Worm (Caenorhabditis elegans): ENCODE results near the gene pqn-42.

DNA sequence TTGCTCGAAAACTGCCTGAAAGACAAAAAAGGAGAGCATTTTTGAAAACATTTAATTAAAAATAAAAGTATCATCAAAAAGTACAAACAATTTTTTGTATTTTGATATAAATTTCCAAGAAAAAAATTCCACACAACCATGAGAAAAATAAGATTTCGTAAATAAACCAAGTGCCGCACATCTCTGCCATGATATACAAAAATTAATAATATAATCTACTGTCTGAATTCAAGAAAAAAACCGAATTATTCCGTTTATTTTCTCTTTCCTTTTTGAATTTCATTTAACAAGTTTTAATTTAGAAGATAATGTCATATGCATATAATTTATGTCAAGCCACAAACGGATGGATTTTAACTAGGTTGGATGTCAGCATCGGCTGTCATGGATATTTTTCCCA is 36.9 kb downstream of the pqn-42 start, which contains the start of gene F42G2.2:
- no peak for TF ChIP-seq dao-5 (tag; optimal IDR thresholded peaks at IDR 0.05)
- TF ChIP-seq him-1 (tag; optimal IDR thresholded peaks at IDR 0.05): no peak
- no peak for TF ChIP-seq W03F9.2 (tag; optimal IDR thresholded peaks at IDR 0.05)
